Fruit fly (Drosophila melanogaster): Measurements from ENCODE around the gene GC2.

DNA sequence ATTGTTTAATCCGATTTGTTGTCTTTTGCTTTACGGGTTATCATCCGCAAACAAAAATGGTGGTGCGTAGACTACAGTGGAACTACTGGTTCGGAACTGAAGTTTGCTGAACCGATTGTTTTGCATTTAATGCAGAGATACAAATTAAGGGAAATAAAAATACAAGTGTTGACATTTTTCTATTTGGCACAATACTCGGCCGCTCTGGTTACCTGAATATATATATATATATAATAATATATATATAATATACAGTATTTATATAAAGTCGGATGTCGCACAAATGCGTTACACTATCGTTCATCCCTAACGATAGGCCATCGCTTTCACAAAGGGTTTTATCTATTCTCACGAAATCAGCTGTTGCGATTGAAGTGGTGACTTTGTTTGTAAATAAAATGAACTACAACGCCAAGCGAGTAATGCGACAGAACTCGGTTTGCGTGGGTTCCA lies 45.4 kb downstream of the GC2 start, which contains the start of the genes DCAF12 and Spt3:
- TF ChIP-seq OdsH (GFP tag; optimal IDR thresholded peaks at IDR 0.05) (no peak), Myc (optimal IDR thresholded peaks at IDR 0.05) (peak; percentile 3), Hr78 (GFP tag; optimal IDR thresholded peaks at IDR 0.05) (no peak), jim (GFP tag; optimal IDR thresholded peaks at IDR 0.05) (no peak), Dfd (GFP tag; optimal IDR thresholded peaks at IDR 0.05) (no peak), h (GFP tag; optimal IDR thresholded peaks at IDR 0.05) (no peak), ey (GFP tag; optimal IDR thresholded peaks at IDR 0.05) (no peak), usp (GFP tag; optimal IDR thresholded peaks at IDR 0.05) (no peak), Abd-B (GFP tag; optimal IDR thresholded peaks at IDR 0.05) (no peak), sage (GFP tag; optimal IDR thresholded peaks at IDR 0.05) (no peak), pan (optimal IDR thresholded peaks at IDR 0.05) (no peak), Mio (GFP tag; optimal IDR thresholded peaks at IDR 0.05) (no peak), rgr (GFP tag; optimal IDR thresholded peaks at IDR 0.05) (no peak), Rel (GFP tag; optimal IDR thresholded peaks at IDR 0.05) (no peak), Rel (tag; optimal IDR thresholded peaks at IDR 0.05) (no peak)
